Fruit fly (Drosophila melanogaster): ENCODE measurements around the gene CG42854.

CG42854 gene

dm6 chrX:17294979-17295378 is 48.2 kb upstream of the CG42854 start (continued):
- TF ChIP-seq OdsH (GFP tag; optimal IDR thresholded peaks at IDR 0.05), result no peak
- no peak for TF ChIP-seq Blimp-1 (GFP tag; optimal IDR thresholded peaks at IDR 0.05)

- peak; percentile 77 for TF ChIP-seq fkh (GFP tag; optimal IDR thresholded peaks at IDR 0.05)
- TF ChIP-seq Hr39 (GFP tag; optimal IDR thresholded peaks at IDR 0.05), result no peak
- TF ChIP-seq CG4318 (GFP tag; optimal IDR thresholded peaks at IDR 0.05), result no peak
- peak; percentile 87 for TF ChIP-seq svp (GFP tag)
- peak; percentile 52 for TF ChIP-seq vri (GFP tag; optimal IDR thresholded peaks at IDR 0.05)
Observed at dm6 chrX:17294169-17294833, 47.5 kb upstream of the CG42854 start.

dm6 chrX:17293385-17293784 is 46.6 kb upstream of the CG42854 start:
- TF ChIP-seq CG15336 (GFP tag; IDR thresholded peaks at IDR 0.05), result peak; percentile 38; the same call in 1 of the 2 replicates
- TF ChIP-seq CG10631 (GFP tag; optimal IDR thresholded peaks at IDR 0.05), result no peak
- TF ChIP-seq Ets21C (GFP tag; optimal IDR thresholded peaks at IDR 0.05), result no peak
- TF ChIP-seq CG1621 (tag; optimal IDR thresholded peaks at IDR 0.05), result no peak
- peak; percentile 78 for TF ChIP-seq Eip78C (GFP tag)
- no peak for TF ChIP-seq Sox15 (GFP tag; optimal IDR thresholded peaks at IDR 0.05)
- no peak for TF ChIP-seq Eip93F (GFP tag; optimal IDR thresholded peaks at IDR 0.05)
- peak; percentile 10 for TF ChIP-seq CG11762 (GFP tag; optimal IDR thresholded peaks at IDR 0.05; ENCODE audit: insufficient read depth)
- TF ChIP-seq Eip75B (GFP tag; optimal IDR thresholded peaks at IDR 0.05), result no peak
- TF ChIP-seq esn (GFP tag; optimal IDR thresholded peaks at IDR 0.05), result peak; percentile 40
- peak in 1 of 2 experiments; percentile 10 for TF ChIP-seq salr (GFP tag; optimal IDR thresholded peaks at IDR 0.05)
- TF ChIP-seq Blimp-1 (GFP tag; optimal IDR thresholded peaks at IDR 0.05), result no peak
- no peak for TF ChIP-seq spab (GFP tag; optimal IDR thresholded peaks at IDR 0.05)
- TF ChIP-seq CG8632 (GFP tag; optimal IDR thresholded peaks at IDR 0.05), result no peak
- no peak for TF ChIP-seq Gug (GFP tag; IDR thresholded peaks at IDR 0.05)
- peak; percentile 24 for TF ChIP-seq acj6 (GFP tag; optimal IDR thresholded peaks at IDR 0.05)
- TF ChIP-seq CG31627 (GFP tag; optimal IDR thresholded peaks at IDR 0.05), result no peak
- no peak for TF ChIP-seq CG6854 (GFP tag; optimal IDR thresholded peaks at IDR 0.05)
- no peak for TF ChIP-seq CG7368 (GFP tag; optimal IDR thresholded peaks at IDR 0.05)
- TF ChIP-seq eg (GFP tag; IDR thresholded peaks at IDR 0.05), result peak; percentile 52; the same call in 1 of the 3 replicates
- TF ChIP-seq cyc (GFP tag; optimal IDR thresholded peaks at IDR 0.05), result no peak
- no peak for TF ChIP-seq CG8319 (GFP tag; optimal IDR thresholded peaks at IDR 0.05)
- no peak for TF ChIP-seq lz (GFP tag; optimal IDR thresholded peaks at IDR 0.05)
- no peak for TF ChIP-seq CG11294 (GFP tag; IDR thresholded peaks at IDR 0.05)
- TF ChIP-seq CG10669 (GFP tag; optimal IDR thresholded peaks at IDR 0.05), result peak; percentile 8
- TF ChIP-seq fd59A (GFP tag; optimal IDR thresholded peaks at IDR 0.05), result no peak
- no peak for TF ChIP-seq Hr4 (GFP tag; optimal IDR thresholded peaks at IDR 0.05)
- no peak for TF ChIP-seq Sox102F (GFP tag; optimal IDR thresholded peaks at IDR 0.05)
- TF ChIP-seq CG8119 (GFP tag; IDR thresholded peaks at IDR 0.05), result no peak
- TF ChIP-seq Smox (GFP tag; optimal IDR thresholded peaks at IDR 0.05), result no peak
- TF ChIP-seq CG3919 (GFP tag; optimal IDR thresholded peaks at IDR 0.05), result peak; percentile 31
- peak; percentile 30 for TF ChIP-seq fkh (GFP tag; optimal IDR thresholded peaks at IDR 0.05)
- TF ChIP-seq Ets96B (tag; optimal IDR thresholded peaks at IDR 0.05), result peak; percentile 15
- TF ChIP-seq CG6163 (GFP tag; IDR thresholded peaks at IDR 0.05), result peak; percentile 21; the same call in 1 of the 3 replicates
- TF ChIP-seq CG32006 (GFP tag; optimal IDR thresholded peaks at IDR 0.05), result peak; percentile 25
- peak; percentile 4 for TF ChIP-seq pdm3 (GFP tag; optimal IDR thresholded peaks at IDR 0.05)
- no peak for TF ChIP-seq net (GFP tag; optimal IDR thresholded peaks at IDR 0.05)
- peak; percentile 30 for TF ChIP-seq CG3032 (tag; optimal IDR thresholded peaks at IDR 0.05)
- TF ChIP-seq topi (GFP tag; optimal IDR thresholded peaks at IDR 0.05), result peak; percentile 24
- TF ChIP-seq achi (GFP tag; optimal IDR thresholded peaks at IDR 0.05), result peak; percentile 9
- no peak for TF ChIP-seq Sox14 (GFP tag; optimal IDR thresholded peaks at IDR 0.05)
- no peak for TF ChIP-seq Lpt (GFP tag; optimal IDR thresholded peaks at IDR 0.05)
- no peak for TF ChIP-seq dac (GFP tag; optimal IDR thresholded peaks at IDR 0.05)
- TF ChIP-seq vri (GFP tag; optimal IDR thresholded peaks at IDR 0.05), result no peak
- peak; percentile 20 for TF ChIP-seq OdsH (GFP tag; optimal IDR thresholded peaks at IDR 0.05)
